In the genomic region with DNA sequence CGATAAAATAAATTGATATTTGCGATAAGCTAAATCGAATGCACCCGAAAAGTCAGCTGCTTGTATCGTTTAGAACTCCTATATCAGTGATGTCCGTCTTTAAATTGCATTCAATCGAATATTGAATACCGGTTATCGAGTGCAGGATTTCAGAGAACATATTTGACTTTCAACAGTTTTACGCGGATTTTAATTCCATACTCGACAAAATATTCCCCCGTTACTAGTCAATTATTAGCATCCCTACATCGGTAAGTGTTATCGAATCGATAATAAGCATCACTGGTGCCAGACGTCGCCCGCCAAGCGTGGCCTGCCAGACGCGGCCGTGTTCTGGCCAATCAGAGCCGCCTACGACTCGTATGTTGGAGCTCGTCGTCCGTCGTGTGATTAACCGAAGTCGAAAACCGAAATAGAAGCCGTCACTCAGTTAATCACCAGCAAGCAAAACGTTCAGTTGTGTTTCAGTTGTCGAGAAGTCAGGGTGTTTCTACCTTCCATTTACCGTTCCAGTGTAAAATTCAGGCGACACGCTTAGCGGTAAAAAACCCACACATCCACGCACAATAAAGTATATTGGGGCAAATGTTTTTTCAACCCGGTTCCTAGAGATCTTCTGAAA, we compare ENCODE assay signal across 2 fruit fly cellular contexts.
TF ChIP-seq lines count a peak whose summit lies in the region.

TSS of gene ctp (plus strand) at position 23 of the 622 bp plus-strand sequence.

TF ChIP-seq in whole organism, embryonic, 481 proteins besides CTCF, POLR2A, EP300 and RAD21 (continued from another document and continues in another):
- TF ChIP-seq CG12104 (GFP tag; optimal IDR thresholded peaks at IDR 0.05; lab: Kevin White, UChicago) (no peak), croc (GFP tag; conservative IDR thresholded peaks at IDR 0.05; lab: Robert Waterston, UW) (no peak), CG8089 (GFP tag; optimal IDR thresholded peaks at IDR 0.05; lab: Kevin White, UChicago) (no peak), PHDP (tag; optimal IDR thresholded peaks at IDR 0.05; lab: Kevin White, UChicago) (peak; percentile 44), Neu2 (GFP tag; optimal IDR thresholded peaks at IDR 0.05; lab: Kevin White, UChicago; ENCODE audit: borderline replicate concordance) (no peak), Hmx (GFP tag; optimal IDR thresholded peaks at IDR 0.05; lab: Kevin White, UChicago) (no peak), run (tag; optimal IDR thresholded peaks at IDR 0.05; lab: Kevin White, UChicago) (no peak), Sox100B (GFP tag; optimal IDR thresholded peaks at IDR 0.05; lab: Kevin White, UChicago) (no peak), kah (GFP tag; optimal IDR thresholded peaks at IDR 0.05; lab: Kevin White, UChicago) (no peak), Optix (GFP tag; IDR thresholded peaks at IDR 0.05; lab: Robert Waterston, UW) (no peak), Myb (GFP tag; optimal IDR thresholded peaks at IDR 0.05; lab: Kevin White, UChicago) (peak; percentile 49), ac (GFP tag; optimal IDR thresholded peaks at IDR 0.05; lab: Kevin White, UChicago) (no peak), gsb (GFP tag; IDR thresholded peaks at IDR 0.05; lab: Robert Waterston, UW) (no peak), pfk (GFP tag; optimal IDR thresholded peaks at IDR 0.05; lab: Kevin White, UChicago) (peak; percentile 10), GATAe (GFP tag; conservative IDR thresholded peaks at IDR 0.05; lab: Robert Waterston, UW) (no peak), CG6765 (GFP tag; optimal IDR thresholded peaks at IDR 0.05; lab: Kevin White, UChicago) (no peak), CG31441 (GFP tag; IDR thresholded peaks at IDR 0.05; lab: Robert Waterston, UW) (peak; percentile 47; the same call in 1 of the 2 replicates), CG16863 (GFP tag; optimal IDR thresholded peaks at IDR 0.05; lab: Kevin White, UChicago) (peak; percentile 4), sc (optimal IDR thresholded peaks at IDR 0.05; lab: Kevin White, UChicago) (no peak), sc (GFP tag; optimal IDR thresholded peaks at IDR 0.05; lab: Kevin White, UChicago) (no peak), Kr (GFP tag; optimal IDR thresholded peaks at IDR 0.05; lab: Kevin White, UChicago) (no peak), cwo (GFP tag; optimal IDR thresholded peaks at IDR 0.05; lab: Kevin White, UChicago) (no peak), CG14667 (GFP tag; IDR thresholded peaks at IDR 0.05; lab: Robert Waterston, UW) (no peak), CG10543 (GFP tag; optimal IDR thresholded peaks at IDR 0.05; lab: Kevin White, UChicago) (peak; percentile 64), Elba2 (GFP tag; optimal IDR thresholded peaks at IDR 0.05; lab: Kevin White, UChicago) (no peak), CG34422 (GFP tag; IDR thresholded peaks at IDR 0.05; lab: Robert Waterston, UW) (peak; percentile 67; the same call in 1 of the 3 replicates), tap (tag; optimal IDR thresholded peaks at IDR 0.05; lab: Kevin White, UChicago) (peak; percentile 35), jigr1 (GFP tag; IDR thresholded peaks at IDR 0.05; lab: Robert Waterston, UW) (no peak), sob (GFP tag; IDR thresholded peaks at IDR 0.05; lab: Robert Waterston, UW) (0 out of 2 replicates have a peak, but pooled peaks have one; percentile 27), CG4404 (GFP tag; IDR thresholded peaks at IDR 0.05; lab: Robert Waterston, UW) (peak; percentile 33; the same call in 1 of the 2 replicates), ap (GFP tag; IDR thresholded peaks at IDR 0.05; lab: Robert Waterston, UW) (no peak), hkb (optimal IDR thresholded peaks at IDR 0.05; lab: Kevin White, UChicago) (no peak), hkb (GFP tag; IDR thresholded peaks at IDR 0.05; lab: Robert Waterston, UW) (peak; percentile 44; the same call in 1 of the 2 replicates), esg (GFP tag; conservative IDR thresholded peaks at IDR 0.05; lab: Robert Waterston, UW) (no peak), CG7987 (GFP tag; optimal IDR thresholded peaks at IDR 0.05; lab: Kevin White, UChicago) (peak; percentile 44), knrl (GFP tag; IDR thresholded peaks at IDR 0.05; lab: Robert Waterston, UW; ENCODE audit: partially characterized antibody) (peak; percentile 38), CG6175 (GFP tag; IDR thresholded peaks at IDR 0.05; lab: Robert Waterston, UW) (no peak), Mad (GFP tag; optimal IDR thresholded peaks at IDR 0.05; lab: Kevin White, UChicago) (peak; percentile 53), br (optimal IDR thresholded peaks at IDR 0.05; lab: Kevin White, UChicago) (no peak), Ets97D (GFP tag; optimal IDR thresholded peaks at IDR 0.05; lab: Kevin White, UChicago) (peak; percentile 16), dati (GFP tag; IDR thresholded peaks at IDR 0.05; lab: Robert Waterston, UW) (no peak), usp (GFP tag; optimal IDR thresholded peaks at IDR 0.05; lab: Kevin White, UChicago) (no peak), Atf3 (GFP tag; optimal IDR thresholded peaks at IDR 0.05; lab: Kevin White, UChicago) (peak; percentile 0), CG10321 (GFP tag; IDR thresholded peaks at IDR 0.05; lab: Robert Waterston, UW) (no peak), ase (GFP tag; IDR thresholded peaks at IDR 0.05; lab: Robert Waterston, UW) (no peak), ttk (GFP tag; IDR thresholded peaks at IDR 0.05; lab: Robert Waterston, UW) (no peak), CG32532 (GFP tag; IDR thresholded peaks at IDR 0.05; lab: Robert Waterston, UW) (peak; percentile 57; the same call in 1 of the 2 replicates), onecut (GFP tag; IDR thresholded peaks at IDR 0.05; lab: Robert Waterston, UW) (peak; percentile 63), stwl (tag; optimal IDR thresholded peaks at IDR 0.05; lab: Kevin White, UChicago) (peak; percentile 97), Taf1 (GFP tag; IDR thresholded peaks at IDR 0.05; lab: Robert Waterston, UW) (no peak), Stat92E (GFP tag; optimal IDR thresholded peaks at IDR 0.05; lab: Kevin White, UChicago) (peak in 1 of 3 experiments; percentile 40), CG2120 (GFP tag; optimal IDR thresholded peaks at IDR 0.05; lab: Kevin White, UChicago) (peak; percentile 80), Aef1 (GFP tag; IDR thresholded peaks at IDR 0.05; lab: Robert Waterston, UW) (no peak), Lhr (GFP tag; optimal IDR thresholded peaks at IDR 0.05; lab: Kevin White, UChicago) (peak; percentile 58), wdn (GFP tag; IDR thresholded peaks at IDR 0.05; lab: Robert Waterston, UW) (no peak), CG17328 (GFP tag; IDR thresholded peaks at IDR 0.05; lab: Robert Waterston, UW) (peak; percentile 38; the same call in 1 of the 2 replicates), CG2199 (GFP tag; IDR thresholded peaks at IDR 0.05; lab: Robert Waterston, UW) (no peak), ewg (GFP tag; optimal IDR thresholded peaks at IDR 0.05; lab: Kevin White, UChicago) (no peak), pita (GFP tag; optimal IDR thresholded peaks at IDR 0.05; lab: Kevin White, UChicago) (no peak), CG4328 (GFP tag; optimal IDR thresholded peaks at IDR 0.05; lab: Kevin White, UChicago) (no peak), Hey (tag; optimal IDR thresholded peaks at IDR 0.05; lab: Kevin White, UChicago) (no peak), CoRest (tag; optimal IDR thresholded peaks at IDR 0.05; lab: Kevin White, UChicago) (peak; percentile 51), chif (GFP tag; optimal IDR thresholded peaks at IDR 0.05; lab: Kevin White, UChicago) (peak; percentile 21 to 39)

TF ChIP-seq in whole organism, prepupa, 60 proteins besides CTCF, POLR2A, EP300 and RAD21 (continued from another document):
- TF ChIP-seq Eip93F (GFP tag; optimal IDR thresholded peaks at IDR 0.05; lab: Kevin White, UChicago) = no peak
- TF ChIP-seq CG32006 (GFP tag; optimal IDR thresholded peaks at IDR 0.05; lab: Kevin White, UChicago) = peak; percentile 32
- no peak for TF ChIP-seq dac (GFP tag; optimal IDR thresholded peaks at IDR 0.05; lab: Kevin White, UChicago)
- peak; percentile 35 for TF ChIP-seq CG3919 (GFP tag; optimal IDR thresholded peaks at IDR 0.05; lab: Kevin White, UChicago)
- TF ChIP-seq achi (GFP tag; optimal IDR thresholded peaks at IDR 0.05; lab: Kevin White, UChicago) = peak; percentile 49
- peak; percentile 38 for TF ChIP-seq topi (GFP tag; optimal IDR thresholded peaks at IDR 0.05; lab: Kevin White, UChicago)
- no peak for TF ChIP-seq CG11902 (GFP tag; optimal IDR thresholded peaks at IDR 0.05; lab: Kevin White, UChicago)
- TF ChIP-seq CG11294 (GFP tag; IDR thresholded peaks at IDR 0.05; lab: Robert Waterston, UW) = no peak
- TF ChIP-seq Lpt (GFP tag; optimal IDR thresholded peaks at IDR 0.05; lab: Kevin White, UChicago) = peak; percentile 16
- TF ChIP-seq pdm3 (GFP tag; optimal IDR thresholded peaks at IDR 0.05; lab: Kevin White, UChicago) = peak; percentile 68
- TF ChIP-seq Hr39 (GFP tag; optimal IDR thresholded peaks at IDR 0.05; lab: Kevin White, UChicago) = peak; percentile 43
- peak; percentile 40 for TF ChIP-seq Met (GFP tag; optimal IDR thresholded peaks at IDR 0.05; lab: Kevin White, UChicago)
- peak; percentile 32 for TF ChIP-seq Sox14 (GFP tag; optimal IDR thresholded peaks at IDR 0.05; lab: Kevin White, UChicago)
